Worm (Caenorhabditis elegans) whole organism, late embryonic: ENCODE results near the gene nspg-8.

Experiments
- C38D4.7 ChIP-seq: fragments of 200-800 bp; sonication (Bioruptor generic); optimal IDR thresholded peaks from 2 replicates; lab custom pipeline; 2018; ENCODE audit warnings: mild to moderate bottlenecking, missing genetic modification characterization, moderate library complexity, missing compliant biosample characterization
- K02D7.2 ChIP-seq: sonication (generic microtip); optimal IDR thresholded peaks from 2 replicates; lab custom pipeline; 2017; ENCODE audit warnings: mild to moderate bottlenecking, missing genetic modification characterization, missing compliant biosample characterization
- K09A11.1 ChIP-seq: sonication (generic microtip); optimal IDR thresholded peaks from 2 replicates; lab custom pipeline; 2017; ENCODE audit warnings: antibody characterized with exemption, mild to moderate bottlenecking, missing genetic modification characterization, missing compliant biosample characterization; ENCODE audit not compliant: insufficient read depth
- T23F11.4 ChIP-seq: fragments of 200-800 bp; sonication (Bioruptor generic); optimal IDR thresholded peaks from 2 replicates; lab custom pipeline; 2018; ENCODE audit warnings: mild to moderate bottlenecking, missing genetic modification characterization, missing compliant biosample characterization
- Y22D7AL.16 ChIP-seq: sonication (generic microtip); optimal IDR thresholded peaks from 2 replicates; lab custom pipeline; 2016; ENCODE audit warnings: missing genetic modification characterization, missing compliant biosample characterization
- ceh-18 ChIP-seq: sonication (generic microtip); optimal IDR thresholded peaks from 2 replicates; lab custom pipeline; 2016; ENCODE audit warnings: missing genetic modification characterization, missing compliant biosample characterization
- ceh-19 ChIP-seq: fragments of 200-800 bp; sonication (Bioruptor generic); optimal IDR thresholded peaks from 2 replicates; lab custom pipeline; 2018; ENCODE audit warnings: mild to moderate bottlenecking, missing genetic modification characterization, missing compliant biosample characterization
- ceh-22 ChIP-seq: sonication (generic microtip); optimal IDR thresholded peaks from 2 replicates; lab custom pipeline; 2017; ENCODE audit warnings: missing biosample characterization, missing genetic modification characterization
- ceh-24 ChIP-seq: sonication (generic microtip); optimal IDR thresholded peaks from 2 replicates; lab custom pipeline; 2016; ENCODE audit warnings: mild to moderate bottlenecking, missing genetic modification characterization, missing compliant biosample characterization
- ceh-30 ChIP-seq: fragments of 150-350 bp; optimal IDR thresholded peaks from 2 replicates; lab custom pipeline; 2014; ENCODE audit warnings: missing biosample characterization, missing genetic modification characterization
- ceh-31 ChIP-seq: sonication (generic microtip); optimal IDR thresholded peaks from 2 replicates; lab custom pipeline; 2016; ENCODE audit warnings: missing genetic modification characterization, missing compliant biosample characterization
- ceh-34 ChIP-seq: sonication (generic microtip); optimal IDR thresholded peaks from 2 replicates; lab custom pipeline; 2016; ENCODE audit warnings: mild to moderate bottlenecking, missing genetic modification characterization, missing compliant biosample characterization
- ceh-48 ChIP-seq: sonication (generic microtip); optimal IDR thresholded peaks from 2 replicates; lab custom pipeline; 2016; ENCODE audit warnings: missing genetic modification characterization, inconsistent platforms, missing compliant biosample characterization
- ceh-9 ChIP-seq: sonication (generic microtip); optimal IDR thresholded peaks from 2 replicates; lab custom pipeline; 2016; ENCODE audit warnings: mild to moderate bottlenecking, missing genetic modification characterization, inconsistent platforms, missing compliant biosample characterization
- che-1 ChIP-seq: sonication (generic microtip); optimal IDR thresholded peaks from 2 replicates; lab custom pipeline; 2016; ENCODE audit warnings: mild to moderate bottlenecking, missing genetic modification characterization, missing compliant biosample characterization
- dmd-4 ChIP-seq: sonication (generic microtip); optimal IDR thresholded peaks from 2 replicates; lab custom pipeline; 2016; ENCODE audit warnings: borderline replicate concordance, missing genetic modification characterization, missing compliant biosample characterization
- dve-1 ChIP-seq: sonication (generic microtip); optimal IDR thresholded peaks from 2 replicates; lab custom pipeline; 2017; ENCODE audit warnings: antibody characterized with exemption, mild to moderate bottlenecking, missing genetic modification characterization, missing compliant biosample characterization
- elt-2 ChIP-seq: sonication (generic microtip); optimal IDR thresholded peaks from 2 replicates; lab custom pipeline; 2016; ENCODE audit warnings: missing genetic modification reagents, missing genetic modification characterization, missing compliant biosample characterization
- ets-4 ChIP-seq: sonication (generic microtip); optimal IDR thresholded peaks from 2 replicates; lab custom pipeline; 2016; ENCODE audit warnings: missing genetic modification characterization, missing compliant biosample characterization
- fax-1 ChIP-seq: sonication (generic microtip); optimal IDR thresholded peaks from 2 replicates; lab custom pipeline; 2016; ENCODE audit warnings: missing genotype, missing genetic modification characterization, missing compliant biosample characterization
- fkh-10 ChIP-seq: fragments of 150-350 bp; optimal IDR thresholded peaks from 2 replicates; lab custom pipeline; 2014; ENCODE audit warnings: missing biosample characterization, missing genetic modification reagents, missing genetic modification characterization
- fkh-6 ChIP-seq: sonication (generic microtip); optimal IDR thresholded peaks from 2 replicates; lab custom pipeline; 2016; ENCODE audit warnings: missing genetic modification characterization, missing compliant biosample characterization
- gmeb-2 ChIP-seq: sonication (generic microtip); optimal IDR thresholded peaks from 2 replicates; lab custom pipeline; 2016; ENCODE audit warnings: missing genetic modification characterization, inconsistent platforms, missing compliant biosample characterization
- hlh-13 ChIP-seq: fragments of 200-800 bp; sonication (Bioruptor generic); optimal IDR thresholded peaks from 2 replicates; lab custom pipeline; 2018; ENCODE audit warnings: mild to moderate bottlenecking, missing genetic modification characterization, missing compliant biosample characterization
- hlh-30 ChIP-seq: sonication (generic microtip); optimal IDR thresholded peaks from 2 replicates; lab custom pipeline; 2017; ENCODE audit warnings: antibody characterized with exemption, missing genetic modification characterization, missing compliant biosample characterization; ENCODE audit not compliant: insufficient read depth
- hlh-6 ChIP-seq: sonication (generic microtip); optimal IDR thresholded peaks from 2 replicates; lab custom pipeline; 2016; ENCODE audit warnings: missing genotype, missing genetic modification characterization, missing compliant biosample characterization
- hlh-8 ChIP-seq: sonication (generic microtip); optimal IDR thresholded peaks from 2 replicates; lab custom pipeline; 2016; ENCODE audit warnings: missing genotype, missing genetic modification characterization, missing compliant biosample characterization
- lim-6 ChIP-seq: sonication (generic microtip); optimal IDR thresholded peaks from 2 replicates; lab custom pipeline; 2016; ENCODE audit warnings: missing genetic modification characterization, missing compliant biosample characterization
- madf-2 ChIP-seq: sonication (generic microtip); optimal IDR thresholded peaks from 2 replicates; lab custom pipeline; 2017; ENCODE audit warnings: missing genetic modification characterization, missing compliant biosample characterization
- mec-3 ChIP-seq: sonication (generic microtip); optimal IDR thresholded peaks from 2 replicates; lab custom pipeline; 2016; ENCODE audit warnings: borderline replicate concordance, missing genetic modification characterization, missing compliant biosample characterization
- nfya-1 ChIP-seq: sonication (generic microtip); optimal IDR thresholded peaks from 2 replicates; lab custom pipeline; 2017; ENCODE audit warnings: missing genetic modification characterization, mild to moderate bottlenecking, missing compliant biosample characterization, antibody characterized with exemption, moderate library complexity
- nhr-232 ChIP-seq: sonication (generic microtip); optimal IDR thresholded peaks from 2 replicates; lab custom pipeline; 2016; ENCODE audit warnings: missing genetic modification characterization, missing compliant biosample characterization
- odd-2 ChIP-seq: sonication (generic microtip); optimal IDR thresholded peaks from 2 replicates; lab custom pipeline; 2017; ENCODE audit warnings: antibody characterized with exemption, mild to moderate bottlenecking, missing genetic modification characterization, missing compliant biosample characterization
- pag-3 ChIP-seq: sonication (generic microtip); optimal IDR thresholded peaks from 2 replicates; lab custom pipeline; 2016; ENCODE audit warnings: missing compliant biosample characterization, missing genetic modification characterization, borderline replicate concordance
- pax-1 ChIP-seq: fragments of 150-350 bp; optimal IDR thresholded peaks from 2 replicates; lab custom pipeline; 2014; ENCODE audit warnings: missing biosample characterization, missing genetic modification characterization
- pha-4 ChIP-seq: fragments of 150-350 bp; optimal IDR thresholded peaks from 2 replicates; lab custom pipeline; 2018; ENCODE audit warnings: missing biosample characterization, missing genetic modification reagents, missing genetic modification characterization
- pqm-1 ChIP-seq: sonication (generic microtip); optimal IDR thresholded peaks from 2 replicates; lab custom pipeline; 2016; ENCODE audit warnings: missing genetic modification characterization, missing compliant biosample characterization
- pros-1 ChIP-seq: fragments of 150-350 bp; optimal IDR thresholded peaks from 2 replicates; lab custom pipeline; 2014; ENCODE audit warnings: missing biosample characterization, missing genetic modification reagents, missing genetic modification characterization
- sdc-2 ChIP-seq: sonication (generic microtip); optimal IDR thresholded peaks from 2 replicates; lab custom pipeline; 2016; ENCODE audit warnings: missing genotype, missing genetic modification characterization, missing compliant biosample characterization
- sox-4 ChIP-seq: sonication (generic microtip); optimal IDR thresholded peaks from 2 replicates; lab custom pipeline; 2017; ENCODE audit warnings: mild to moderate bottlenecking, missing genetic modification characterization, inconsistent platforms, missing compliant biosample characterization
- tbx-2 ChIP-seq: sonication (generic microtip); optimal IDR thresholded peaks from 2 replicates; lab custom pipeline; 2016; ENCODE audit warnings: missing genetic modification characterization, missing compliant biosample characterization
- unc-42 ChIP-seq: sonication (generic microtip); optimal IDR thresholded peaks from 2 replicates; lab custom pipeline; 2016; ENCODE audit warnings: missing genotype, missing genetic modification characterization, missing compliant biosample characterization
- unc-55 ChIP-seq: sonication (generic microtip); optimal IDR thresholded peaks from 2 replicates; lab custom pipeline; 2017; ENCODE audit warnings: missing biosample characterization, missing genetic modification reagents, missing genetic modification characterization
- unc-86 ChIP-seq: sonication (generic microtip); optimal IDR thresholded peaks from 2 replicates; lab custom pipeline; 2016; ENCODE audit warnings: missing genetic modification characterization, missing compliant biosample characterization
- ztf-16 ChIP-seq: sonication (generic microtip); optimal IDR thresholded peaks from 2 replicates; lab custom pipeline; 2017; ENCODE audit warnings: missing genetic modification characterization, missing compliant biosample characterization

The nspg-8 gene

DNA sequence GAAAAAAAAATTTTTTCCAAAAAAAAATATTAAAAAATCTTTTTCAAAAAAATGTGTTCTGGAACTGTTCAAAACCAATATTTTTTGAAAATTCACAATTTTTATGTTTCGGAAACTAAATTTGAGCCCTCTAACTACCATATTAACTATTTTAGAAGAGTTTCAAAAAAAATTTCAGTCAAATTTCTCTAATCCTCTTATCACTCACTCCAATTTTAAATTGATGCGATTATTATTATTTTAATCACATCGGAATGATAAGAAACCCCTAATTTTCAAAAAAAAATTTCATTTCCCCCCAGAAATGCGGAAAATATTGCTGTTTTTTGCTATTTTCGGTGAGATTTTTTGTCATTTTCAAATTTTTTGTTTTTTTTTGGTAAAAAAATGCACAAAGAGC lies at the start of gene nspg-8:
nspg-8 (plus strand) TSS at position 301 of the 400 bp plus-strand sequence.
- no peak for TF ChIP-seq che-1
- no peak for TF ChIP-seq ceh-48
- TF ChIP-seq dmd-4, result no peak
- no peak for TF ChIP-seq mec-3
- TF ChIP-seq ceh-30 (tag; lab: Kevin White, UChicago), result no peak
- TF ChIP-seq K02D7.2 (tag; lab: Kevin White, UChicago), result no peak
- no peak for TF ChIP-seq ceh-34 (tag; lab: Kevin White, UChicago)
- no peak for TF ChIP-seq ceh-24 (tag; lab: Kevin White, UChicago)
- TF ChIP-seq C38D4.7 (GFP tag; lab: Kevin White, UChicago), result no peak
- TF ChIP-seq pag-3 (tag; lab: Kevin White, UChicago), result no peak
- TF ChIP-seq odd-2 (tag; lab: Kevin White, UChicago), result no peak
- no peak for TF ChIP-seq pros-1
- TF ChIP-seq sdc-2 (tag; lab: Kevin White, UChicago), result no peak
- TF ChIP-seq, all 69 proteins: peak for 0

DNA sequence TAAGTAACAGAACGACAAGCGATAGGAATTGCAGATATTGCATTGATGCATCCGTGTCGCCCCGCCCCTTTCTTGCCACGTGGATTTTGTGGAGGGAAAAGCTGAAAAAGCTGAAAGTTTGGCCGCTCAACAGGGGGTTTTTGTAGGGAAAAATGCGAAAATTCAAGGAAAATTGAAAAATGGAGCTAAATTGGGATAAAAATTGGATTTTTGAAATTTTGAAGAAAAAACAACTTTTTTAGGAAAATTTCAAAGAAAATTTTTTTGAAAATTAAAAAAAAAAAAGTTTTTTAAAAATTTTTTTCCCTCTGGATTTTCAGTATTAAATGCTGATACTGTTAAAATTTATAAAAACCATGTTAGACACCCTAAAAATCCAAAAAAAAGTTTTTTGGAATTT lies 45.9 kb upstream of the nspg-8 start, which contains the start of gene lgc-46:
lgc-46 (minus strand) TSS at position 101 of the 400 bp plus-strand sequence.
- no peak for TF ChIP-seq ceh-18 (tag; lab: Kevin White, UChicago)
- TF ChIP-seq fkh-6 (tag; lab: Kevin White, UChicago), result no peak
- TF ChIP-seq odd-2 (tag; lab: Kevin White, UChicago), result no peak
- TF ChIP-seq lim-6 (tag; lab: Kevin White, UChicago), result no peak
- no peak for TF ChIP-seq hlh-30 (tag; lab: Kevin White, UChicago)
- no peak for TF ChIP-seq nhr-232 (tag; lab: Kevin White, UChicago)
- no peak for TF ChIP-seq ceh-24 (tag; lab: Kevin White, UChicago)
- TF ChIP-seq dve-1, result no peak
- TF ChIP-seq ceh-30 (tag; lab: Kevin White, UChicago), result no peak
- TF ChIP-seq pqm-1 (tag; lab: Kevin White, UChicago), result no peak
- no peak for TF ChIP-seq pax-1
- no peak for TF ChIP-seq sox-4 (tag; lab: Kevin White, UChicago)

ce11 chrIII:1136827-1137378 lies 45.0 kb upstream of the nspg-8 start:
- TF ChIP-seq ceh-31 (tag; lab: Kevin White, UChicago), result peak; percentile 39
- TF ChIP-seq unc-42 (tag; lab: Kevin White, UChicago), result peak; percentile 25
- no peak for TF ChIP-seq hlh-30 (tag; lab: Kevin White, UChicago)
- no peak for TF ChIP-seq ceh-22
- TF ChIP-seq, all 69 proteins: peak for 2

DNA sequence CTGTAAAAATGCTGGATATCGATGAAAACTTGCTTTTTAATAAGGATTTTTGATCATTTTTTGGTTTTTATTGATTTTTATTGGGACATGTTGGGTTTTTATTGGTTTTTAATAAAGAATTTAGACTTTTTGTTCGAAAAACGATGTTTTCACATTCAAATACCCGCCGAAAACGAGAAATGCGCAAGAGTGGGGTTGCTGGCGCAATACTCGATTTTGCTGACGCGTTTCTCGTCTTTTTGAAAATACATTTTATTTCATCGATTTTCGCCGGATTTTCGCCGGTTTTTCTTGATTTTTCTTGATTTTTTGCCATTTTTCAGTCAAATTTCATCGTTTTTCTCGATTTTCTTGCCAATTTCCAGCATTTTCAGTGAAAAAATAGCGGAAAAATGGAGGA lies 39.1 kb upstream of the nspg-8 start, which contains the start of gene smr-1:
smr-1 (plus strand) TSS at position 375 of the 400 bp plus-strand sequence.
- TF ChIP-seq lim-6 (tag; lab: Kevin White, UChicago) (no peak), madf-2 (peak; percentile 9), dve-1 (peak; percentile 55), unc-55 (GFP tag; lab: Kevin White, UChicago) (no peak), ceh-34 (tag; lab: Kevin White, UChicago) (peak; percentile 16), unc-86 (peak; percentile 57), che-1 (peak; percentile 38), hlh-8 (no peak), ceh-48 (peak; percentile 71), ceh-19 (no peak), ceh-18 (tag; lab: Kevin White, UChicago) (peak; percentile 36), Y22D7AL.16 (tag; lab: Kevin White, UChicago) (no peak), hlh-13 (peak; percentile 3), ceh-9 (tag; lab: Kevin White, UChicago) (no peak), ets-4 (tag; lab: Kevin White, UChicago) (peak; percentile 16), hlh-6 (tag; lab: Kevin White, UChicago) (no peak), gmeb-2 (tag; lab: Kevin White, UChicago) (peak; percentile 51), K09A11.1 (tag; lab: Kevin White, UChicago) (no peak), unc-42 (tag; lab: Kevin White, UChicago) (peak; percentile 41), tbx-2 (tag; lab: Kevin White, UChicago) (peak; percentile 68), nfya-1 (tag; lab: Kevin White, UChicago) (peak; percentile 58), ztf-16 (tag; lab: Kevin White, UChicago) (peak; percentile 49), fkh-10 (no peak), nhr-232 (tag; lab: Kevin White, UChicago) (peak; percentile 4), T23F11.4 (GFP tag; lab: Kevin White, UChicago) (peak; percentile 3), fax-1 (tag; lab: Kevin White, UChicago) (peak; percentile 17), sdc-2 (tag; lab: Kevin White, UChicago) (peak; percentile 33), elt-2 (tag; lab: Kevin White, UChicago) (peak; percentile 56), pha-4 (no peak)
